Fruit fly (Drosophila melanogaster) whole organism, embryonic: ENCODE measurements around the gene CG9662.

Source experiments
- Antp ChIP-seq: fragments of 200-800 bp; sonication (Bioruptor generic); optimal IDR thresholded peaks from 3 replicates; lab custom pipeline; 2016; ENCODE audit warnings: missing biosample characterization, missing genetic modification characterization
- C15 ChIP-seq: fragments of 200-800 bp; sonication (Bioruptor generic); IDR thresholded peaks from 3 replicates; pipeline ENCODE4 v1.3.6; 2022; ENCODE audit warnings: missing biosample characterization, missing genetic modification characterization
- CG10366 ChIP-seq: fragments of 200-800 bp; sonication (Bioruptor generic); IDR thresholded peaks from 2 replicates; pipeline ENCODE4 v1.3.6; 2022; ENCODE audit warnings: missing biosample characterization, missing genetic modification characterization
- CG10543 ChIP-seq: fragments of 200-800 bp; sonication (Bioruptor generic); optimal IDR thresholded peaks from 3 replicates; lab custom pipeline; 2017; ENCODE audit warnings: missing biosample characterization, mild to moderate bottlenecking, missing genetic modification characterization, moderate library complexity
- CG11560 ChIP-seq: fragments of 200-800 bp; sonication (Bioruptor generic); IDR thresholded peaks from 3 replicates; pipeline ENCODE4 v1.3.6; 2022; ENCODE audit warnings: missing biosample characterization, missing genetic modification characterization
- CG11695 ChIP-seq: fragments of 200-800 bp; sonication (Bioruptor generic); IDR thresholded peaks from 3 replicates; pipeline ENCODE4 v1.3.6; 2022; ENCODE audit warnings: missing biosample characterization, missing genetic modification characterization
- CG17802 ChIP-seq: fragments of 200-800 bp; sonication (Bioruptor generic); optimal IDR thresholded peaks from 2 replicates; lab custom pipeline; 2018; ENCODE audit warnings: missing biosample characterization, mild to moderate bottlenecking, missing genetic modification characterization, moderate library complexity
- CG2199 ChIP-seq: fragments of 200-800 bp; sonication (Bioruptor generic); IDR thresholded peaks from 3 replicates; pipeline ENCODE4 v1.3.6; 2022; ENCODE audit warnings: missing biosample characterization, missing genetic modification characterization
- CG3407 ChIP-seq: fragments of 200-800 bp; sonication (Bioruptor generic); optimal IDR thresholded peaks from 2 replicates; lab custom pipeline; 2018; ENCODE audit warnings: missing biosample characterization, mild to moderate bottlenecking, missing genetic modification characterization
- CG43689 ChIP-seq: fragments of 200-800 bp; sonication (Bioruptor generic); IDR thresholded peaks from 2 replicates; pipeline ENCODE4 v1.3.6; 2022; ENCODE audit warnings: missing biosample characterization, missing genetic modification characterization
- CG4617 ChIP-seq: fragments of 200-800 bp; sonication (Bioruptor generic); optimal IDR thresholded peaks from 3 replicates; lab custom pipeline; 2016; ENCODE audit warnings: missing biosample characterization, missing genetic modification characterization, borderline replicate concordance
- CG5245 ChIP-seq: fragments of 200-800 bp; sonication (Bioruptor generic); optimal IDR thresholded peaks from 3 replicates; lab custom pipeline; 2016; ENCODE audit warnings: missing biosample characterization, missing genetic modification characterization
- CG6254 ChIP-seq: fragments of 200-800 bp; sonication (Bioruptor generic); optimal IDR thresholded peaks from 3 replicates; lab custom pipeline; 2017; ENCODE audit warnings: mild to moderate bottlenecking, missing biosample characterization, missing genetic modification reagents, missing genetic modification characterization
- CG6683 ChIP-seq: fragments of 200-800 bp; sonication (Bioruptor generic); optimal IDR thresholded peaks from 2 replicates; lab custom pipeline; 2017; ENCODE audit warnings: missing biosample characterization, mild to moderate bottlenecking, missing genetic modification characterization, missing genetic modification reagents
- CG8944 ChIP-seq: fragments of 200-800 bp; sonication (Bioruptor generic); optimal IDR thresholded peaks from 3 replicates; lab custom pipeline; 2016; ENCODE audit warnings: missing biosample characterization, missing genetic modification characterization
- CG9727 ChIP-seq: fragments of 200-800 bp; sonication (Bioruptor generic); optimal IDR thresholded peaks from 3 replicates; lab custom pipeline; 2017; ENCODE audit warnings: missing biosample characterization, mild to moderate bottlenecking, missing genetic modification characterization
- Deaf1 ChIP-seq: fragments of 200-800 bp; optimal IDR thresholded peaks from 3 replicates; lab custom pipeline; 2019; ENCODE audit warnings: missing biosample characterization, mild to moderate bottlenecking, missing genetic modification characterization, moderate library complexity
- Doc3 ChIP-seq: fragments of 200-800 bp; sonication (Bioruptor generic); IDR thresholded peaks from 3 replicates; pipeline ENCODE4 v1.3.6; 2022; ENCODE audit warnings: missing biosample characterization, missing genetic modification characterization; ENCODE audit not compliant: partially characterized antibody
- Dref ChIP-seq: fragments of 200-800 bp; sonication (Bioruptor generic); IDR thresholded peaks from 2 replicates; pipeline ENCODE4 v1.3.6; 2022; ENCODE audit warnings: missing biosample characterization, missing genetic modification characterization
- Ets65A ChIP-seq: fragments of 200-800 bp; sonication (Bioruptor generic); peaks from one replicate; lab custom pipeline; 2016; ENCODE audit warnings: missing biosample characterization, missing genetic modification characterization
- Fer1 ChIP-seq: fragments of 200-800 bp; sonication (Bioruptor generic); optimal IDR thresholded peaks from 2 replicates; lab custom pipeline; 2017; ENCODE audit warnings: missing biosample characterization, mild to moderate bottlenecking, missing genetic modification characterization
- Lhr ChIP-seq: fragments of 200-800 bp; sonication (Bioruptor generic); optimal IDR thresholded peaks from 3 replicates; lab custom pipeline; 2017; ENCODE audit warnings: mild to moderate bottlenecking, missing biosample characterization, missing genetic modification reagents, missing genetic modification characterization
- Max ChIP-seq: fragments of 200-800 bp; sonication (Bioruptor generic); optimal IDR thresholded peaks from 2 replicates; lab custom pipeline; 2016; ENCODE audit warnings: missing biosample characterization, mild to moderate bottlenecking, missing genetic modification characterization
- Myb ChIP-seq: fragments of 200-800 bp; sonication (Bioruptor generic); optimal IDR thresholded peaks from 2 replicates; lab custom pipeline; 2016; ENCODE audit warnings: missing biosample characterization, missing genetic modification characterization
- Oaz ChIP-seq: fragments of 200-800 bp; sonication (Bioruptor generic); IDR thresholded peaks from 2 replicates; pipeline ENCODE4 v1.3.6; 2022; ENCODE audit warnings: missing biosample characterization, missing genetic modification characterization
- Oli ChIP-seq: fragments of 200-800 bp; sonication (Bioruptor generic); optimal IDR thresholded peaks from 2 replicates; lab custom pipeline; 2018; ENCODE audit warnings: missing biosample characterization, mild to moderate bottlenecking, missing genetic modification characterization, moderate library complexity
- Ssrp ChIP-seq: fragments of 200-800 bp; sonication (Bioruptor generic); optimal IDR thresholded peaks from 2 replicates; lab custom pipeline; 2018; ENCODE audit warnings: missing biosample characterization, mild to moderate bottlenecking, missing genetic modification characterization, moderate library complexity
- Usf ChIP-seq: fragments of 200-800 bp; sonication (Bioruptor generic); optimal IDR thresholded peaks from 2 replicates; lab custom pipeline; 2017; ENCODE audit warnings: missing genotype, missing biosample characterization, missing genetic modification characterization
- ap ChIP-seq: fragments of 200-800 bp; sonication (Bioruptor generic); IDR thresholded peaks from 2 replicates; pipeline ENCODE4 v1.3.6; 2022; ENCODE audit warnings: missing biosample characterization, missing genetic modification characterization
- ato ChIP-seq: fragments of 200-800 bp; sonication (Bioruptor generic); IDR thresholded peaks from 2 replicates; pipeline ENCODE4 v1.3.6; 2022; ENCODE audit warnings: missing biosample characterization, missing genetic modification characterization; ENCODE audit not compliant: partially characterized antibody
- chif ChIP-seq, 2 experiments: fragments of 200-800 bp; sonication (Bioruptor generic); optimal IDR thresholded peaks; 3 replicates each; lab custom pipeline; 2016; ENCODE audit warnings: missing biosample characterization in 2 of 2, missing genetic modification characterization in 2 of 2
- chm ChIP-seq: fragments of 200-800 bp; sonication (Bioruptor generic); IDR thresholded peaks from 2 replicates; pipeline ENCODE4 v1.3.6; 2022; ENCODE audit warnings: missing biosample characterization, missing genetic modification characterization
- danr ChIP-seq: fragments of 200-800 bp; sonication (Bioruptor generic); IDR thresholded peaks from 2 replicates; pipeline ENCODE4 v1.3.6; 2022; ENCODE audit warnings: missing biosample characterization, missing genetic modification characterization
- dati ChIP-seq: fragments of 200-800 bp; sonication (Bioruptor generic); IDR thresholded peaks from 2 replicates; pipeline ENCODE4 v1.3.6; 2022; ENCODE audit warnings: missing biosample characterization, missing genetic modification characterization
- dysf ChIP-seq: fragments of 200-800 bp; sonication (Bioruptor generic); IDR thresholded peaks from 3 replicates; pipeline ENCODE4 v1.3.6; 2022; ENCODE audit warnings: missing biosample characterization, missing genetic modification characterization
- h ChIP-seq: fragments of >200 bp; optimal IDR thresholded peaks from 2 replicates; lab custom pipeline; 2017
- insv ChIP-seq, 2 experiments: fragments of 200-800 bp; sonication (Bioruptor generic); optimal IDR thresholded peaks; 3 replicates each; lab custom pipeline; 2016 to 2018; ENCODE audit warnings: missing biosample characterization in 2 of 2, missing genetic modification characterization in 2 of 2
- inv ChIP-seq: fragments of 200-800 bp; sonication (Bioruptor generic); IDR thresholded peaks from 2 replicates; pipeline ENCODE4 v1.3.6; 2022; ENCODE audit warnings: missing biosample characterization, missing genetic modification characterization; ENCODE audit not compliant: partially characterized antibody
- luna ChIP-seq: fragments of 200-800 bp; sonication (Bioruptor generic); optimal IDR thresholded peaks from 2 replicates; lab custom pipeline; 2016; ENCODE audit warnings: missing biosample characterization, missing genetic modification characterization
- org-1 ChIP-seq: fragments of 200-800 bp; sonication (Bioruptor generic); optimal IDR thresholded peaks from 2 replicates; lab custom pipeline; 2017; ENCODE audit warnings: missing biosample characterization, missing genetic modification characterization
- prd ChIP-seq, 3 experiments: fragments of >200 bp in 2 of 3; fragments of 200-800 bp in 1 of 3; sonication (Bioruptor generic) in 1 of 3; optimal IDR thresholded peaks in 2 of 3; IDR thresholded peaks in 1 of 3; 2 replicates in 2 of 3; 3 replicates in 1 of 3; pipeline versions ENCODE4 v1.3.6 to Lab custom; 2017 to 2022; ENCODE audit warnings: missing biosample characterization in 1 of 3, missing genetic modification characterization in 1 of 3
- rib ChIP-seq: fragments of 200-800 bp; sonication (Bioruptor generic); IDR thresholded peaks from 2 replicates; pipeline ENCODE4 v1.3.6; 2022; ENCODE audit warnings: missing biosample characterization, missing genetic modification characterization
- sisA ChIP-seq: fragments of 200-800 bp; sonication (Bioruptor generic); IDR thresholded peaks from 2 replicates; pipeline ENCODE4 v1.3.6; 2022; ENCODE audit warnings: missing biosample characterization, missing genetic modification characterization
- stwl ChIP-seq: fragments of 200-800 bp; sonication (Bioruptor generic); optimal IDR thresholded peaks from 3 replicates; lab custom pipeline; 2018; ENCODE audit warnings: missing biosample characterization, mild to moderate bottlenecking, missing genetic modification characterization, moderate library complexity
- tgo ChIP-seq: fragments of 200-800 bp; sonication (Bioruptor generic); IDR thresholded peaks from 3 replicates; pipeline ENCODE4 v1.3.6; 2022; ENCODE audit warnings: missing biosample characterization, missing genetic modification characterization
- tin ChIP-seq: fragments of 200-800 bp; sonication (Bioruptor generic); optimal IDR thresholded peaks from 3 replicates; lab custom pipeline; 2016; ENCODE audit warnings: missing biosample characterization, missing genetic modification characterization
- trh ChIP-seq: fragments of 200-800 bp; sonication (Bioruptor generic); optimal IDR thresholded peaks from 2 replicates; lab custom pipeline; 2016; ENCODE audit warnings: missing biosample characterization, missing genetic modification characterization
- vnd ChIP-seq: fragments of 200-800 bp; sonication (Bioruptor generic); IDR thresholded peaks from 3 replicates; pipeline ENCODE4 v1.3.6; 2022; ENCODE audit warnings: missing biosample characterization, missing genetic modification characterization; ENCODE audit not compliant: partially characterized antibody
- yki ChIP-seq: fragments of >200 bp; optimal IDR thresholded peaks from 3 replicates; lab custom pipeline; 2018
- zfh2 ChIP-seq: fragments of 200-800 bp; sonication (Bioruptor generic); optimal IDR thresholded peaks from 2 replicates; lab custom pipeline; 2016; ENCODE audit warnings: missing biosample characterization, missing genetic modification characterization

CG9662 gene

DNA sequence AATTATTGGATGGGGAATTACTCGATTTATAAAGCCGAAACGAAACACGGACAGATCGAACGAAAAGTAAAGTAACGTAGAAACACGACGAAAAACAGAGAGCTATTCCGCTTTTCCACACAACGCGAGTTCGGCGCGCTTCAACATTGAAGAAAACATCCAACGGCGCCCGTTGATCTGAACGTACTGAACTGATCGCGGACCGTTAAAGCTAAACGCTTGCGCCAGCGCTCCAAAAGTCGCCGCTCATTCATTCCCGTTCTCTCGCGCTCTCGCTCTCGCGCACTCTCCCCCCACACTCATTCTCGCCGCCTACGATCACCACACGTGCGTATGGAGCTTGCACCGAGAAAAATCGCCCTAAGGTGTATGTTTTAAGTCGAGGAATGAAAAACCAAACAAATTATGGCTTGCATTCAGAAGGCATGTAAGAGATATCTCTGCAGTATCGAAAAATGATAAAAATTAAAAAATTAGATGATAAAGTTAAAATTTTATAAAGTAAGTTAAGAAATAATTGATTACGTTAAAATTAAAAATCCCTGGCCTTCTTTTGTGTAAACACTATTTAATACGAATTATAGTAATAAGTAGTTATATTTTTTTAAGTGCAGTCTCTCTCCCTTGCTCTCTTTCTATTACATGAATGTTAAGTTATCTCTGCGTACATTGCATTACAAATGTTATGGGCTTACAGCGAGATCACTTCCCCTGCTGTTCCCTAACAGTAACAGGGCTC lies 21.7 kb downstream of the CG9662 start, which contains the start of gene E23 (continued):
- peak; percentile 99 for TF ChIP-seq CG9727 (GFP tag; lab: Kevin White, UChicago)
- TF ChIP-seq vnd (GFP tag; lab: Robert Waterston, UW) = no peak
- TF ChIP-seq dati (GFP tag; lab: Robert Waterston, UW) = peak; percentile 49; the same call in 1 of the 2 replicates
- TF ChIP-seq Oaz (GFP tag; lab: Robert Waterston, UW) = peak; percentile 96
- no peak for TF ChIP-seq Dref
- peak; percentile 96 to 97 for TF ChIP-seq chif (GFP tag; optimal IDR thresholded peaks at IDR 0.05; lab: Kevin White, UChicago)
- no peak for TF ChIP-seq h (lab: Kevin White, UChicago)
- TF ChIP-seq CG11560 (tag; lab: Robert Waterston, UW) = peak; percentile 91
- TF ChIP-seq CG3407 (GFP tag; lab: Kevin White, UChicago) = peak; percentile 98
- peak; percentile 97 for TF ChIP-seq Lhr (GFP tag; lab: Kevin White, UChicago)
- peak; percentile 97 for TF ChIP-seq danr (GFP tag; lab: Robert Waterston, UW)
- peak; percentile 99 for TF ChIP-seq org-1 (GFP tag; lab: Kevin White, UChicago)
- peak; percentile 77 for TF ChIP-seq Myb (GFP tag; lab: Kevin White, UChicago)
- peak; percentile 95 for TF ChIP-seq chm (GFP tag; lab: Robert Waterston, UW)
- TF ChIP-seq Deaf1 (tag; lab: Kevin White, UChicago) = peak; percentile 90
- peak; percentile 90 for TF ChIP-seq CG17802
- peak; percentile 99 for TF ChIP-seq tgo (GFP tag; lab: Robert Waterston, UW)
- TF ChIP-seq CG10366 (GFP tag; lab: Robert Waterston, UW) = peak; percentile 98
- TF ChIP-seq ato (GFP tag; lab: Robert Waterston, UW) = peak; percentile 61; the same call in 1 of the 2 replicates
- TF ChIP-seq luna (GFP tag; lab: Kevin White, UChicago) = peak; percentile 80
- TF ChIP-seq dysf (GFP tag; lab: Robert Waterston, UW) = peak; percentile 99
- TF ChIP-seq CG6254 (GFP tag; lab: Kevin White, UChicago) = peak; percentile 97
- peak; percentile 99 for TF ChIP-seq Fer1 (GFP tag; lab: Kevin White, UChicago)
- peak; percentile 96 for TF ChIP-seq C15 (GFP tag; lab: Robert Waterston, UW)
- no peak for TF ChIP-seq inv (GFP tag; lab: Robert Waterston, UW)
- peak; percentile 99 for TF ChIP-seq tin
- TF ChIP-seq CG4617 (GFP tag; lab: Kevin White, UChicago) = peak; percentile 95
- peak; percentile 99 for TF ChIP-seq Ssrp (tag; lab: Kevin White, UChicago)
- peak; percentile 95 for TF ChIP-seq ap (GFP tag; lab: Robert Waterston, UW)
- TF ChIP-seq sisA (GFP tag; lab: Robert Waterston, UW) = peak; percentile 98
- TF ChIP-seq CG2199 (GFP tag; lab: Robert Waterston, UW) = peak; percentile 93; the same call in 2 of the 3 replicates
- TF ChIP-seq rib (GFP tag; lab: Robert Waterston, UW) = peak; percentile 96
- peak; percentile 92 for TF ChIP-seq Antp (GFP tag; lab: Kevin White, UChicago)
- peak; percentile 97 for TF ChIP-seq CG5245 (GFP tag; lab: Kevin White, UChicago)
- TF ChIP-seq insv (GFP tag; optimal IDR thresholded peaks at IDR 0.05; lab: Kevin White, UChicago) = peak; percentile 42 to 81
- TF ChIP-seq stwl (tag; lab: Kevin White, UChicago) = peak; percentile 55
- TF ChIP-seq CG10543 (GFP tag; lab: Kevin White, UChicago) = peak; percentile 99
- no peak for TF ChIP-seq prd (optimal IDR thresholded peaks at IDR 0.05; lab: Kevin White, UChicago)
- TF ChIP-seq prd (GFP tag; IDR thresholded peaks at IDR 0.05; lab: Robert Waterston, UW) = peak; percentile 98
- TF ChIP-seq Max (GFP tag; lab: Kevin White, UChicago) = peak; percentile 99
- no peak for TF ChIP-seq Doc3 (GFP tag; lab: Robert Waterston, UW)
- TF ChIP-seq Oli (tag; lab: Kevin White, UChicago) = peak; percentile 99
- peak; percentile 98 for TF ChIP-seq Usf (GFP tag; lab: Kevin White, UChicago)
- TF ChIP-seq Ets65A (GFP tag; lab: Kevin White, UChicago) = peak; percentile 99
- TF ChIP-seq zfh2 (GFP tag; lab: Kevin White, UChicago) = peak; percentile 97
- peak; percentile 99 for TF ChIP-seq CG11695 (GFP tag; lab: Robert Waterston, UW)
- TF ChIP-seq yki (lab: Kevin White, UChicago) = no peak
- TF ChIP-seq CG8944 (GFP tag; lab: Kevin White, UChicago) = peak; percentile 93
- TF ChIP-seq CG43689 (GFP tag; lab: Robert Waterston, UW) = peak; percentile 96
- peak; percentile 98 for TF ChIP-seq trh
- TF ChIP-seq CG6683 (GFP tag; lab: Kevin White, UChicago) = peak; percentile 97
